Worm (Caenorhabditis elegans): ENCODE results near the gene col-160.

Gene col-160

ce11 chrV:13195548-13195947, 6.4 kb downstream of the col-160 start, which contains the start of gene F57B1.1:
F57B1.1 (minus strand) TSS chrV:13195648.
- no peak for TF ChIP-seq cnd-1 (tag; optimal IDR thresholded peaks at IDR 0.05)
- no peak for TF ChIP-seq ceh-39 (tag; optimal IDR thresholded peaks at IDR 0.05)
- no peak for TF ChIP-seq zip-8 (tag; optimal IDR thresholded peaks at IDR 0.05)
- TF ChIP-seq elt-3 (tag; optimal IDR thresholded peaks at IDR 0.05): no peak
- TF ChIP-seq lsy-2 (tag; optimal IDR thresholded peaks at IDR 0.05): no peak
- TF ChIP-seq unc-120 (tag; optimal IDR thresholded peaks at IDR 0.05; ENCODE audit: poor library complexity, severe bottlenecking): no peak
- no peak for TF ChIP-seq ces-1 (GFP tag; optimal IDR thresholded peaks at IDR 0.05)
- no peak for TF ChIP-seq unc-62 (GFP tag; optimal IDR thresholded peaks at IDR 0.05)
- TF ChIP-seq tbx-8 (GFP tag; optimal IDR thresholded peaks at IDR 0.05): no peak

DNA sequence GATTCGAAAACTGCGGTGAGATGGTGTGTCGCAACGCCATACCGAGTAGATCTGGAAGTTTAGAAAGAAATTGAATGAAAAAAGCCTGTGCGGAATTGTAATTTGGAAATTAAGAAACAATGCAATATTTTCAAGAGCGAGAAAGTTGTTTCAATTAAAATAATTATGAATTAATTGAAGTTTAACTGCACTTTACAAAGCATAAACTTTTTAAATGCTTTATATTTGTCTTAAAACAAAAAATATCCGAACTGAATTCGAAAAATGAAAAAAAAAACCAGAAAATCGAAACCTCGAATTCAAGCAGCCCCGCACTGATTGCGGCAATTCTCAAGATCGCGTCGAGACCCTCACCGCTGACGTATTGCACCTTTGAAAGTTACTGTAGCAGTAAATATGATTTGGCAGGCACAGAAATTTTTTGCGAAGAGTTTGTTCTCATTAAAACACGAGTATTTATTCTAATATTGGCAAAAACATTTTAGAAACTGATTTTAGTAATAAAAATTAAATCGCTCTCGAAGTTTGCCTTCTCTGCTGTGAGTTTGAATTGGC, 8.4 kb downstream of the col-160 start, which contains the start of gene sun-1:
Gene sun-1, minus strand, starts transcription at position 51 of the 555 bp plus-strand sequence.
- TF ChIP-seq cnd-1 (tag; optimal IDR thresholded peaks at IDR 0.05) (no peak), unc-120 (tag; optimal IDR thresholded peaks at IDR 0.05; ENCODE audit: poor library complexity, severe bottlenecking) (no peak), mls-2 (tag; optimal IDR thresholded peaks at IDR 0.05) (no peak), nhr-28 (tag; optimal IDR thresholded peaks at IDR 0.05) (no peak), lsy-2 (tag; optimal IDR thresholded peaks at IDR 0.05) (no peak), ces-1 (GFP tag; optimal IDR thresholded peaks at IDR 0.05) (no peak), sem-2 (GFP tag; optimal IDR thresholded peaks at IDR 0.05) (no peak), elt-3 (tag; optimal IDR thresholded peaks at IDR 0.05) (no peak), bed-3 (GFP tag; optimal IDR thresholded peaks at IDR 0.05) (no peak), pha-4 (tag; optimal IDR thresholded peaks at IDR 0.05) (no peak), lin-32 (GFP tag; optimal IDR thresholded peaks at IDR 0.05) (no peak), mep-1 (tag; optimal IDR thresholded peaks at IDR 0.05) (no peak), ztf-11 (tag; optimal IDR thresholded peaks at IDR 0.05) (no peak), zip-8 (tag; optimal IDR thresholded peaks at IDR 0.05) (no peak), nhr-12 (tag; optimal IDR thresholded peaks at IDR 0.05) (no peak)

DNA sequence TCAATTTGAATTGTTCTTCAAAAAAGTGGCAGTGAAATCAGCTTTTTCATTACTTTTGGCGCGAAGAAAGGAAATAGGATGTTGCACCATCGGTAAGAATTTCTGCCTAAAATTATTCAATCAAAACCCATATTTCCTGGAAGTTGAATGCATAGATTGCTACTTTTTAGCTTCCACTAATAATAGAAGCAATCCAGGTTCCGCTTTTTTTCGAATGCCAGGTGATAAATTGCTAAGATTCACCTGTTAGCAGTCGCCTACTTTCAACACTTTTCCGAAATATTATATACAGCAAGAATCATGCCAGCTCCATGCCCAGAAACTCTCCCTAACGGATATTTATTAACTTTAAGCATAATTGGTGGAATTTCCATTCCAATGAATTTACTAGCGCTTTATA, 16.6 kb downstream of the col-160 start, which contains the start of gene sri-6:
Gene sri-6, plus strand, starts transcription at position 301 of the 400 bp plus-strand sequence.
- no peak for TF ChIP-seq hlh-1 (tag; optimal IDR thresholded peaks at IDR 0.05)
- no peak for TF ChIP-seq mep-1 (tag; optimal IDR thresholded peaks at IDR 0.05)
- no peak for TF ChIP-seq pha-4 (tag; optimal IDR thresholded peaks at IDR 0.05)
- TF ChIP-seq ceh-43 (GFP tag; optimal IDR thresholded peaks at IDR 0.05): no peak
- TF ChIP-seq mab-5 (tag; optimal IDR thresholded peaks at IDR 0.05): no peak
- no peak for TF ChIP-seq ceh-83 (GFP tag; optimal IDR thresholded peaks at IDR 0.05)
- TF ChIP-seq nhr-12 (tag; optimal IDR thresholded peaks at IDR 0.05): no peak
- TF ChIP-seq lin-13 (tag; optimal IDR thresholded peaks at IDR 0.05): no peak
- TF ChIP-seq lin-32 (GFP tag; optimal IDR thresholded peaks at IDR 0.05): no peak
- no peak for TF ChIP-seq unc-39 (tag; optimal IDR thresholded peaks at IDR 0.05)
- TF ChIP-seq snpc-4 (tag; optimal IDR thresholded peaks at IDR 0.05): no peak
- no peak for TF ChIP-seq drap-1 (GFP tag; optimal IDR thresholded peaks at IDR 0.05)
- no peak for TF ChIP-seq sptf-1 (tag; optimal IDR thresholded peaks at IDR 0.05)
- TF ChIP-seq sem-2 (GFP tag; optimal IDR thresholded peaks at IDR 0.05): no peak
- no peak for TF ChIP-seq lsy-2 (tag; optimal IDR thresholded peaks at IDR 0.05)

ce11 chrV:13184137-13184536, 17.9 kb downstream of the col-160 start, which contains the start of gene T09E8.4:
T09E8.4 (minus strand) TSS chrV:13184237.
- no peak for TF ChIP-seq ceh-39 (tag; optimal IDR thresholded peaks at IDR 0.05)
- no peak for TF ChIP-seq ztf-11 (tag; optimal IDR thresholded peaks at IDR 0.05)
- TF ChIP-seq snpc-4 (tag; optimal IDR thresholded peaks at IDR 0.05): no peak
- no peak for TF ChIP-seq unc-120 (tag; optimal IDR thresholded peaks at IDR 0.05; ENCODE audit: poor library complexity, severe bottlenecking)
- no peak for TF ChIP-seq lin-13 (tag; optimal IDR thresholded peaks at IDR 0.05)
- no peak for TF ChIP-seq unc-62 (GFP tag; optimal IDR thresholded peaks at IDR 0.05)
- no peak for TF ChIP-seq unc-39 (tag; optimal IDR thresholded peaks at IDR 0.05)
- no peak for TF ChIP-seq ham-2 (GFP tag; optimal IDR thresholded peaks at IDR 0.05)
- no peak for TF ChIP-seq zip-8 (tag; optimal IDR thresholded peaks at IDR 0.05)
- TF ChIP-seq hlh-1 (tag; optimal IDR thresholded peaks at IDR 0.05): no peak
- TF ChIP-seq flh-1 (GFP tag; optimal IDR thresholded peaks at IDR 0.05): no peak
- no peak for TF ChIP-seq nhr-237 (tag; optimal IDR thresholded peaks at IDR 0.05)
- no peak for TF ChIP-seq pha-4 (tag; optimal IDR thresholded peaks at IDR 0.05)
- TF ChIP-seq blmp-1 (tag; optimal IDR thresholded peaks at IDR 0.05): no peak

- no peak for TF ChIP-seq lin-32 (GFP tag; optimal IDR thresholded peaks at IDR 0.05)
- TF ChIP-seq bed-3 (GFP tag; optimal IDR thresholded peaks at IDR 0.05): no peak
- TF ChIP-seq hlh-1 (tag; optimal IDR thresholded peaks at IDR 0.05): no peak
- TF ChIP-seq ceh-43 (GFP tag; optimal IDR thresholded peaks at IDR 0.05): no peak
- no peak for TF ChIP-seq nhr-2 (tag; optimal IDR thresholded peaks at IDR 0.05)
- no peak for TF ChIP-seq nhr-76 (tag; optimal IDR thresholded peaks at IDR 0.05)
- no peak for TF ChIP-seq unc-39 (tag; optimal IDR thresholded peaks at IDR 0.05)
- no peak for TF ChIP-seq mab-5 (tag; optimal IDR thresholded peaks at IDR 0.05)
- TF ChIP-seq nhr-237 (tag; optimal IDR thresholded peaks at IDR 0.05): no peak
- TF ChIP-seq unc-120 (tag; optimal IDR thresholded peaks at IDR 0.05; ENCODE audit: poor library complexity, severe bottlenecking): no peak
- TF ChIP-seq cnd-1 (tag; optimal IDR thresholded peaks at IDR 0.05): no peak
- no peak for TF ChIP-seq ces-1 (GFP tag; optimal IDR thresholded peaks at IDR 0.05)
- no peak for TF ChIP-seq tbx-8 (GFP tag; optimal IDR thresholded peaks at IDR 0.05)
- TF ChIP-seq elt-1 (tag; optimal IDR thresholded peaks at IDR 0.05; ENCODE audit: borderline replicate concordance, insufficient read depth): no peak
- no peak for TF ChIP-seq drap-1 (GFP tag; optimal IDR thresholded peaks at IDR 0.05)
- no peak for TF ChIP-seq mep-1 (tag; optimal IDR thresholded peaks at IDR 0.05)
These were observed 20.5 kb downstream of the col-160 start for ce11 chrV:13181450-13181849.
